Fruit fly (Drosophila melanogaster) Kc167 (cell line): ENCODE results near the gene larp.

Experiments
- Myc ChIP-seq: fragments of >200 bp; optimal IDR thresholded peaks from 2 replicates; lab custom pipeline; 2017; ENCODE audit warnings: missing external identifiers
- Sin3A ChIP-seq: fragments of >200 bp; optimal IDR thresholded peaks from 2 replicates; lab custom pipeline; 2018; ENCODE audit warnings: missing external identifiers
- h ChIP-seq: fragments of >200 bp; optimal IDR thresholded peaks from 3 replicates; lab custom pipeline; 2018; ENCODE audit warnings: missing external identifiers
- insv ChIP-seq: fragments of >200 bp; optimal IDR thresholded peaks from 3 replicates; lab custom pipeline; 2018; ENCODE audit warnings: missing external identifiers
- psq ChIP-seq: fragments of >200 bp; optimal IDR thresholded peaks from 2 replicates; lab custom pipeline; 2017; ENCODE audit warnings: missing external identifiers
- ttk ChIP-seq: sonication (Bioruptor generic); optimal IDR thresholded peaks from 2 replicates; lab custom pipeline; 2017; ENCODE audit warnings: missing external identifiers

larp gene

DNA sequence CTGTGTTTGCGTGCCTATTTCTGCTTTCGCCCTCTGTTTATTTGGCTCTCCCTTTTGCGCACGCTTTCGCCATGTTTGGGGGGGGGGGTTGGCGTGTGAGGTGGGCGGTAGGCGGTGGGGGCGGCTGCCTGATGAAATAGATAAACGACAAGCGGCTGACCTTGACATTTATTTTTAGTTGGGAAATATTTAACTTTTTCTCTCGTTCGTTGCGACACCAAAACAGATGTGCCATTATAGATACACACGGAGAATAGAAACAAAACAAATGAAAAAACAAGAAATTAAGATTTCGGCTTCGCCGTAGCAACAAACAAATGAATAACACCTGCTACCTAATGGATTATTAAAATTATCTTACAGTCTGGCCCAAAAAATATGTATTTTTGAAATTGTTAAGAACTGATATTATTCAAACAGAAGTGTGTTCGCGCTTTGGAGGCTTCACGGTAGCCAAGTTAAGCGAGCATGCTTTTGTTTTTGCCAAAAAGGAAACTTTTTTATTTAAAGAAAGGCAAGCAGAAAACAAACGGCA, 4.0 kb downstream of the larp start:
- TF ChIP-seq insv, result no peak
- no peak for TF ChIP-seq Sin3A
- no peak for TF ChIP-seq Myc (lab: Kevin White, UChicago)

- TF ChIP-seq h (lab: Kevin White, UChicago), result no peak
- no peak for TF ChIP-seq Myc (lab: Kevin White, UChicago)
- TF ChIP-seq psq (lab: Kevin White, UChicago), result no peak
- no peak for TF ChIP-seq insv
- no peak for TF ChIP-seq Sin3A
- no peak for TF ChIP-seq ttk (lab: Kevin White, UChicago)
These were observed 5.1 kb downstream of the larp start for dm6 chr3R:28331126-28331490.

DNA sequence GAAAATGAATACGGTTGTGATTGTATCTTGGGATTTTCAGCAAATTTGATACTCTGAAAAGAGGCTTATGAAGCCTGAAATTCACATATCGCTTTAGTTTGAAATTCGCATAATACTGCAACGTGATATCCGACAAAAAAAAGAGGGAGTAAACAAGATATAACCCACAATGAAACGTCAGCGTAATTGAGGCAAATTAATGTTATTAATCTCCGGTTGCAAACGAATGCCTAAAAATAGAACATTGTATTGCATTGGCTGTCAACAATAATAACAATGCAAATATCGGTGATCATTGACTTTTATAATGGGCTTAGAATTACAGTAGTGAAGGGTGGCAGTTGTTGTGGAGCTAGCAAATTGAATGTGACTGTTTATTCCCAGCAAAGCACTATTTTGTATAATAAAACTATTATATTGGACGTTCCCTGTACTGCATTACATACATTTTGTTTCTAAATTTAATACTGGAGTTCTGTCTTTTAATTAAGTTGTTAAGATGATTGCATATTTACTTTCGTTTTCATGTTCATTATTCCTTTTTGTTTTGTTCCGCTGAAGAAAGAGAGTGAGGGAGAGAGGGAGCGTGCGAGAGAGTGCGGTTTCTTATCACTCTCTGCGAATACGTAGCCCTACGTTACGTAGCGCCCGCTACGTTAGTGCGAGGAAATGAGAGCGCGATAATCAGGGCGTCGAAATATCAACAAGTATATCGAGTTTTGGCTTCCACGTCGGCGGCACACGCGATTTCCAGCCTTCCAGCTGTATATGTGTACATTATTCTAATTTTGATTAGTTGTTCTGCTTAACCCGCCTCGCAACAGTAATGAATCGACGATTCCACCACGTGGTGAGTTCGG, 5.7 kb downstream of the larp start:
- TF ChIP-seq psq (lab: Kevin White, UChicago), result no peak
- no peak for TF ChIP-seq Myc (lab: Kevin White, UChicago)
- no peak for TF ChIP-seq insv
- TF ChIP-seq Sin3A, result no peak
- TF ChIP-seq h (lab: Kevin White, UChicago), result no peak
- TF ChIP-seq ttk (lab: Kevin White, UChicago), result no peak

DNA sequence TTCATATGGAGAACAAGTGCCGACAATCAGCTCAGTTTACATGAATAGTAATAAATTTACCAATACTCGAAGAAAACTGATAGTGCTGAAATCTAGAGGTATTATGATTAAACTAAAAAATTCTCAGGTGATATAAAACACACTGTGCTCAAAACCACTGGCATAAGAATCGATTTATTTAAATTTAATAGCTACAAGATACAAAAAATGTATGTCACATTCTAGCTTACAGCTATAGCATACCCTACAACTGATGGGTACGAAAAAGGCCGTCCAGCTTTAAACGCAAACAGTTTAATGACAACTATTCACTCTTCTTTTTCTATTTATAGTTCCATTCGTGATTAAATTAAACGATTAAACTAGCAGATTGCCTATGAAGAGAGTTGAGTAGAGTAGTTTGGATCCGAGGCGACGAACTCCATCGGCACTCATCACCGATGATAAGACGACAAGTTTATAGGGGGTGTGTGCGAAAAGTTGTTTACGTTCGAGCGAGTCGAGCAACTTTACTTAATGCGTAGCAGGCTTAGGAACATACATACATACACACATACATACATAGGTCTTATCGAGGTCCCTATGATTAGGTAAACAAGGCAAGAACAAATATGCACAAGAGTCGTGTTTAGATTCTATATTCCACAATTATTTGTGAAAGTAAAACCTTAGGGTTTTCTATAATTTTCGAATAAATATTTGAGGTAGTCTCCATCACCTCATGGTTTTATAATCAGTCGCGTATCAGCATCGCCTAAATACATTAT, 7.3 kb downstream of the larp start:
- no peak for TF ChIP-seq ttk (lab: Kevin White, UChicago)
- no peak for TF ChIP-seq Sin3A
- TF ChIP-seq insv, result no peak
- TF ChIP-seq Myc (lab: Kevin White, UChicago), result no peak
- no peak for TF ChIP-seq psq (lab: Kevin White, UChicago)
- no peak for TF ChIP-seq h (lab: Kevin White, UChicago)

DNA sequence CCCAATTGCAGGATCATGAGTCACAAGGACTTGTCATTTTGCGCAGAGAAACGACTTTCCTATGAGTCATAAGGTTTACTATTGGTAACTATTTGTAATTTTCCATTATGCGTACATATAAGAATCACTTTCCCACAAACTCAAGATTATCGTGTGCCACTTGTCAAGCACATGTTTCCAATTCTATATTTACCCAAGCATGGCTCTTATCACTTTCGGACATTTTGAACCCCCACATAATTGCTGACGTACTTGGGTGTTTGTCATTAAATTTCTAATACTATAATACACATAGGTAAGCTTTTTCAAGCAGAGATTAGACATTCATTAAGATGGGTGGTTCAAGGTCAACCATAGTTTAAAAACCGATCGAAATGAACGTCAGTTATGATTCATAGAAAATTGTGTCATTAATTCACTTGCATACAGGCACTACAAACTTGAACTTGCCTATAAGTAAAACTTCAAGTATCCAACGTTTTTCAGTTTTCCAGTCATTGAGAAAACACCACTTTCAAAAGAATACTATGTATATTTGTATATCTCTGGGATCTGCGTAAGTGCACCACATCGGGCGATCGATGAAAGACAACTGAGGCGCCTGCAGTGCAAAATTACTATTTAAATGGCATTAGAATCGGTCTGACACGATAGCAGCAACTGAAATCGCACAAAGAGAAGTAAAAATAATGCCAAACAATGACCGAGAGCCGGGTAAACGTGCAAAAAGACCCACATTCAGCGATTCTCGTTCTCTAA, 8.4 kb downstream of the larp start:
- TF ChIP-seq ttk (lab: Kevin White, UChicago) (no peak), h (lab: Kevin White, UChicago) (no peak), insv (no peak), Myc (lab: Kevin White, UChicago) (no peak), psq (lab: Kevin White, UChicago) (no peak), Sin3A (no peak)

dm6 chr3R:28327132-28327531, 9.1 kb downstream of the larp start:
- TF ChIP-seq Myc (lab: Kevin White, UChicago) (no peak), ttk (lab: Kevin White, UChicago) (no peak), h (lab: Kevin White, UChicago) (no peak), insv (no peak), Sin3A (no peak), psq (lab: Kevin White, UChicago) (no peak)

- TF ChIP-seq h (lab: Kevin White, UChicago), result no peak
- TF ChIP-seq psq (lab: Kevin White, UChicago), result no peak
- no peak for TF ChIP-seq ttk (lab: Kevin White, UChicago)
- TF ChIP-seq Myc (lab: Kevin White, UChicago), result no peak
- TF ChIP-seq insv, result no peak
- TF ChIP-seq Sin3A, result no peak
These were observed 9.9 kb downstream of the larp start for dm6 chr3R:28326150-28326965.

dm6 chr3R:28325415-28325814, 10.8 kb downstream of the larp start:
- TF ChIP-seq h (lab: Kevin White, UChicago), result no peak
- TF ChIP-seq Sin3A, result no peak
- no peak for TF ChIP-seq Myc (lab: Kevin White, UChicago)
- no peak for TF ChIP-seq insv
- TF ChIP-seq psq (lab: Kevin White, UChicago), result no peak
- TF ChIP-seq ttk (lab: Kevin White, UChicago), result no peak

dm6 chr3R:28324834-28325233, 11.4 kb downstream of the larp start:
- no peak for TF ChIP-seq h (lab: Kevin White, UChicago)
- TF ChIP-seq Myc (lab: Kevin White, UChicago), result no peak
- no peak for TF ChIP-seq psq (lab: Kevin White, UChicago)
- TF ChIP-seq Sin3A, result no peak
- no peak for TF ChIP-seq ttk (lab: Kevin White, UChicago)
- TF ChIP-seq insv, result no peak

dm6 chr3R:28323718-28324350, 12.4 kb downstream of the larp start:
- TF ChIP-seq insv, result no peak
- no peak for TF ChIP-seq ttk (lab: Kevin White, UChicago)
- no peak for TF ChIP-seq psq (lab: Kevin White, UChicago)
- TF ChIP-seq Sin3A, result no peak
- no peak for TF ChIP-seq Myc (lab: Kevin White, UChicago)
- TF ChIP-seq h (lab: Kevin White, UChicago), result no peak
